Worm (Caenorhabditis elegans) whole organism, early embryonic: ENCODE data around the gene clec-227.

Experiments
- F13C5.2 ChIP-seq: sonication (generic microtip); optimal IDR thresholded peaks from 2 replicates; lab custom pipeline; 2017; ENCODE audit warnings: mild to moderate bottlenecking, missing genetic modification characterization, inconsistent platforms, missing compliant biosample characterization
- aly-1 ChIP-seq: sonication (generic microtip); optimal IDR thresholded peaks from 2 replicates; lab custom pipeline; 2016; ENCODE audit warnings: missing genetic modification characterization, missing compliant biosample characterization
- ama-1 ChIP-seq: fragments of 150-350 bp; optimal IDR thresholded peaks from 2 replicates; lab custom pipeline; 2014

- no peak for TF ChIP-seq aly-1
- TF ChIP-seq ama-1 (lab: Kevin White, UChicago), result no peak
- no peak for TF ChIP-seq F13C5.2 (tag; lab: Kevin White, UChicago)
These were observed 50.8 kb downstream of the clec-227 start, which contains the start of gene C53A5.2 for ce11 chrV:14523105-14523504.
